Worm (Caenorhabditis elegans) whole organism, L3 larva: ENCODE measurements around the gene drp-1.

Source experiments
- ama-1 ChIP-seq: fragments of 150-350 bp; optimal IDR thresholded peaks from 2 replicates; lab custom pipeline; 2018
- ceh-16 ChIP-seq: sonication (generic microtip); optimal IDR thresholded peaks from 2 replicates; lab custom pipeline; 2017; ENCODE audit warnings: missing biosample characterization, missing genetic modification characterization
- ceh-28 ChIP-seq: fragments of 150-350 bp; optimal IDR thresholded peaks from 2 replicates; lab custom pipeline; 2014; ENCODE audit warnings: missing biosample characterization, missing genetic modification reagents, missing genetic modification characterization
- ceh-9 ChIP-seq: sonication (generic microtip); optimal IDR thresholded peaks from 2 replicates; lab custom pipeline; 2018; ENCODE audit warnings: missing biosample characterization, missing genetic modification characterization
- daf-12 ChIP-seq: fragments of 150-350 bp; optimal IDR thresholded peaks from 2 replicates; lab custom pipeline; 2014; ENCODE audit warnings: missing biosample characterization, missing genetic modification reagents, missing genetic modification characterization
- egl-27 ChIP-seq: sonication (generic microtip); optimal IDR thresholded peaks from 4 replicates; lab custom pipeline; 2017; ENCODE audit warnings: missing biosample characterization, missing genetic modification reagents, missing genetic modification characterization
- egl-5 ChIP-seq: fragments of 150-350 bp; optimal IDR thresholded peaks from 2 replicates; lab custom pipeline; 2017; ENCODE audit warnings: missing biosample characterization, missing genetic modification reagents, missing genetic modification characterization, inconsistent platforms
- elt-1 ChIP-seq: fragments of 150-350 bp; optimal IDR thresholded peaks from 2 replicates; lab custom pipeline; 2014; ENCODE audit warnings: missing biosample characterization, missing genetic modification characterization
- elt-2 ChIP-seq: sonication (generic microtip); optimal IDR thresholded peaks from 2 replicates; lab custom pipeline; 2016; ENCODE audit warnings: missing genetic modification reagents, mild to moderate bottlenecking, missing genetic modification characterization, missing compliant biosample characterization
- elt-3 ChIP-seq, 3 experiments: fragments of 150-350 bp in 1 of 3; sonication (generic microtip) in 2 of 3; optimal IDR thresholded peaks; 2 replicates in 2 of 3; 4 replicates in 1 of 3; lab custom pipeline; 2014 to 2017; ENCODE audit warnings: missing biosample characterization in 3 of 3, missing genetic modification characterization in 3 of 3
- eor-1 ChIP-seq, 2 experiments: fragments of 150-350 bp; optimal IDR thresholded peaks; 2 replicates each; lab custom pipeline; 2014 to 2018; ENCODE audit warnings: missing biosample characterization in 2 of 2, missing genetic modification characterization in 2 of 2
- fkh-10 ChIP-seq: sonication (generic microtip); optimal IDR thresholded peaks from 2 replicates; lab custom pipeline; 2017; ENCODE audit warnings: missing biosample characterization, missing genetic modification reagents, missing genetic modification characterization
- fkh-2 ChIP-seq: fragments of 150-350 bp; optimal IDR thresholded peaks from 2 replicates; lab custom pipeline; 2014; ENCODE audit warnings: missing biosample characterization, missing genetic modification reagents, missing genetic modification characterization
- hmg-11 ChIP-seq: sonication (generic microtip); optimal IDR thresholded peaks from 2 replicates; lab custom pipeline; 2016; ENCODE audit warnings: missing genetic modification characterization, missing compliant biosample characterization
- jun-1 ChIP-seq: fragments of 150-350 bp; optimal IDR thresholded peaks from 2 replicates; lab custom pipeline; 2014; ENCODE audit warnings: missing biosample characterization, missing genetic modification reagents, missing genetic modification characterization
- lin-15B ChIP-seq: fragments of 150-350 bp; optimal IDR thresholded peaks from 2 replicates; lab custom pipeline; 2014; ENCODE audit warnings: missing biosample characterization, missing genetic modification characterization
- lin-39 ChIP-seq: fragments of 150-350 bp; optimal IDR thresholded peaks from 2 replicates; lab custom pipeline; 2018; ENCODE audit warnings: missing biosample characterization, missing genetic modification reagents, missing genetic modification characterization
- nfya-1 ChIP-seq: sonication (generic microtip); optimal IDR thresholded peaks from 2 replicates; lab custom pipeline; 2017; ENCODE audit warnings: missing genetic modification characterization, mild to moderate bottlenecking, missing compliant biosample characterization, antibody characterized with exemption, moderate library complexity; ENCODE audit not compliant: insufficient read depth
- nhr-11 ChIP-seq: fragments of 150-350 bp; optimal IDR thresholded peaks from 2 replicates; lab custom pipeline; 2014; ENCODE audit warnings: missing biosample characterization, missing genetic modification characterization
- nhr-23 ChIP-seq: fragments of 150-350 bp; optimal IDR thresholded peaks from 2 replicates; lab custom pipeline; 2014; ENCODE audit warnings: missing biosample characterization, missing genetic modification reagents, missing genetic modification characterization
- nhr-237 ChIP-seq: fragments of 150-350 bp; optimal IDR thresholded peaks from 2 replicates; lab custom pipeline; 2014; ENCODE audit warnings: missing biosample characterization, missing genetic modification characterization
- nhr-25 ChIP-seq: sonication (generic microtip); optimal IDR thresholded peaks from 2 replicates; lab custom pipeline; 2017; ENCODE audit warnings: missing biosample characterization, missing genetic modification characterization
- pha-4 ChIP-seq: fragments of 150-350 bp; optimal IDR thresholded peaks from 2 replicates; lab custom pipeline; 2014; ENCODE audit warnings: missing biosample characterization, missing genetic modification reagents, missing genetic modification characterization
- pqm-1 ChIP-seq: fragments of 150-350 bp; optimal IDR thresholded peaks from 2 replicates; lab custom pipeline; 2017; ENCODE audit warnings: missing biosample characterization, missing genetic modification characterization, inconsistent platforms
- snpc-4 ChIP-seq: fragments of 150-350 bp; optimal IDR thresholded peaks from 2 replicates; lab custom pipeline; 2014; ENCODE audit warnings: missing biosample characterization, missing genetic modification characterization
- tbx-2 ChIP-seq: sonication (generic microtip); optimal IDR thresholded peaks from 2 replicates; lab custom pipeline; 2016; ENCODE audit warnings: mild to moderate bottlenecking, missing genetic modification characterization, missing compliant biosample characterization
- unc-62 ChIP-seq: fragments of 150-350 bp; sonication (generic microtip); optimal IDR thresholded peaks from 4 replicates; lab custom pipeline; 2014; ENCODE audit warnings: missing biosample characterization, missing genetic modification reagents, missing genetic modification characterization
- zag-1 ChIP-seq: fragments of 150-350 bp; optimal IDR thresholded peaks from 2 replicates; lab custom pipeline; 2014; ENCODE audit warnings: missing biosample characterization, missing genetic modification characterization
- ztf-11 ChIP-seq: fragments of 150-350 bp; optimal IDR thresholded peaks from 2 replicates; lab custom pipeline; 2014; ENCODE audit warnings: missing biosample characterization, missing genetic modification characterization
- ztf-4 ChIP-seq: fragments of 150-350 bp; optimal IDR thresholded peaks from 2 replicates; lab custom pipeline; 2014; ENCODE audit warnings: missing biosample characterization, missing genetic modification characterization

Gene drp-1

ce11 chrIV:5535780-5536179 lies 2.5 kb upstream of the drp-1 start:
- TF ChIP-seq ceh-16 (tag; lab: Kevin White, UChicago): no peak
- no peak for TF ChIP-seq ztf-11 (tag; lab: Kevin White, UChicago)
- peak; percentile 83 for TF ChIP-seq egl-5 (tag; lab: Kevin White, UChicago)
- no peak for TF ChIP-seq jun-1 (tag; lab: Kevin White, UChicago)
- TF ChIP-seq ztf-4 (tag; lab: Kevin White, UChicago): no peak
- no peak for TF ChIP-seq tbx-2 (tag; lab: Kevin White, UChicago)

- TF ChIP-seq nhr-11 (no peak), snpc-4 (tag; lab: Kevin White, UChicago) (peak; percentile 6), elt-2 (tag; lab: Kevin White, UChicago) (peak; percentile 22), ama-1 (lab: Kevin White, UChicago) (peak; percentile 69)
These were observed 3.0 kb downstream of the drp-1 start, which contains the start of gene tebp-2 for ce11 chrIV:5541285-5541684. tebp-2 (plus strand) TSS chrIV:5541627.

ce11 chrIV:5544609-5545214 lies 6.4 kb downstream of the drp-1 start, which contains the start of gene cec-6:
cec-6 (plus strand) TSS chrIV:5544860.
- TF ChIP-seq egl-27 (no peak), ztf-4 (tag; lab: Kevin White, UChicago) (no peak), ztf-11 (tag; lab: Kevin White, UChicago) (no peak), elt-1 (tag; lab: Kevin White, UChicago) (no peak), unc-62 (no peak)

- TF ChIP-seq pqm-1 (tag; lab: Kevin White, UChicago) (peak; percentile 8), elt-2 (tag; lab: Kevin White, UChicago) (peak; percentile 4), nhr-23 (tag; lab: Kevin White, UChicago) (peak; percentile 65), ztf-11 (tag; lab: Kevin White, UChicago) (no peak), jun-1 (tag; lab: Kevin White, UChicago) (peak; percentile 0), hmg-11 (tag; lab: Kevin White, UChicago) (no peak), pha-4 (tag; lab: Kevin White, UChicago) (peak; percentile 16), ceh-9 (tag; lab: Kevin White, UChicago) (no peak), lin-39 (peak; percentile 23), tbx-2 (tag; lab: Kevin White, UChicago) (no peak), ama-1 (lab: Kevin White, UChicago) (no peak), fkh-10 (peak; percentile 22), nfya-1 (tag; lab: Kevin White, UChicago) (peak; percentile 56), snpc-4 (tag; lab: Kevin White, UChicago) (peak; percentile 38), zag-1 (tag; lab: Kevin White, UChicago) (no peak), lin-15B (tag; lab: Kevin White, UChicago) (peak; percentile 78), nhr-25 (tag; lab: Kevin White, UChicago) (peak; percentile 62), egl-5 (tag; lab: Kevin White, UChicago) (peak; percentile 61), daf-12 (tag; lab: Kevin White, UChicago) (no peak)
These were observed 10.6 kb downstream of the drp-1 start for ce11 chrIV:5548843-5549242.

- TF ChIP-seq pha-4 (tag; lab: Kevin White, UChicago): peak; percentile 16
- TF ChIP-seq nhr-25 (tag; lab: Kevin White, UChicago): peak; percentile 41
- TF ChIP-seq nhr-237 (tag; lab: Kevin White, UChicago): no peak
- no peak for TF ChIP-seq fkh-2 (tag; lab: Kevin White, UChicago)
- TF ChIP-seq elt-3 (tag; optimal IDR thresholded peaks at IDR 0.05; lab: Kevin White, UChicago): no peak
- TF ChIP-seq ceh-28 (tag; lab: Kevin White, UChicago): no peak
- TF ChIP-seq lin-39: no peak
- no peak for TF ChIP-seq eor-1 (tag; optimal IDR thresholded peaks at IDR 0.05; lab: Kevin White, UChicago)
- peak; percentile 62 for TF ChIP-seq ama-1 (lab: Kevin White, UChicago)
- peak; percentile 36 for TF ChIP-seq nfya-1 (tag; lab: Kevin White, UChicago)
- TF ChIP-seq tbx-2 (tag; lab: Kevin White, UChicago): no peak
These were observed 12.4 kb downstream of the drp-1 start, which contains the start of gene ari-2 for ce11 chrIV:5550676-5551184. ari-2 (plus strand) TSS chrIV:5551134.
